Worm (Caenorhabditis elegans) whole organism, L3 larva: ENCODE measurements around the gene C08F1.11.
"Not testable (repeated sequence)": the region's sequence is repeated elsewhere in the genome, so short reads cannot be mapped to it uniquely, and the experiment has no call there.

Experiments used
- ama-1 ChIP-seq: fragments of 150-350 bp; optimal IDR thresholded peaks from 2 replicates; lab custom pipeline; 2018
- ceh-16 ChIP-seq: sonication (generic microtip); optimal IDR thresholded peaks from 2 replicates; lab custom pipeline; 2017; ENCODE audit warnings: missing biosample characterization, missing genetic modification characterization
- ceh-28 ChIP-seq: fragments of 150-350 bp; optimal IDR thresholded peaks from 2 replicates; lab custom pipeline; 2014; ENCODE audit warnings: missing biosample characterization, missing genetic modification reagents, missing genetic modification characterization
- ceh-82 ChIP-seq: fragments of 150-350 bp; optimal IDR thresholded peaks from 2 replicates; lab custom pipeline; 2014; ENCODE audit warnings: missing biosample characterization, missing genetic modification characterization
- egl-27 ChIP-seq: sonication (generic microtip); optimal IDR thresholded peaks from 4 replicates; lab custom pipeline; 2017; ENCODE audit warnings: missing biosample characterization, missing genetic modification reagents, missing genetic modification characterization
- egl-5 ChIP-seq: fragments of 150-350 bp; optimal IDR thresholded peaks from 2 replicates; lab custom pipeline; 2017; ENCODE audit warnings: missing biosample characterization, missing genetic modification reagents, missing genetic modification characterization, inconsistent platforms
- elt-1 ChIP-seq: fragments of 150-350 bp; optimal IDR thresholded peaks from 2 replicates; lab custom pipeline; 2014; ENCODE audit warnings: missing biosample characterization, missing genetic modification characterization
- elt-2 ChIP-seq: sonication (generic microtip); optimal IDR thresholded peaks from 2 replicates; lab custom pipeline; 2016; ENCODE audit warnings: missing genetic modification reagents, mild to moderate bottlenecking, missing genetic modification characterization, missing compliant biosample characterization
- elt-3 ChIP-seq, 3 experiments: fragments of 150-350 bp in 1 of 3; sonication (generic microtip) in 2 of 3; optimal IDR thresholded peaks; 2 replicates in 2 of 3; 4 replicates in 1 of 3; lab custom pipeline; 2014 to 2017; ENCODE audit warnings: missing biosample characterization in 3 of 3, missing genetic modification characterization in 3 of 3
- eor-1 ChIP-seq, 2 experiments: fragments of 150-350 bp; optimal IDR thresholded peaks; 2 replicates each; lab custom pipeline; 2014 to 2018; ENCODE audit warnings: missing biosample characterization in 2 of 2, missing genetic modification characterization in 2 of 2
- fos-1 ChIP-seq: fragments of 150-350 bp; optimal IDR thresholded peaks from 2 replicates; lab custom pipeline; 2014; ENCODE audit warnings: missing biosample characterization, missing genetic modification characterization
- hmg-11 ChIP-seq: sonication (generic microtip); optimal IDR thresholded peaks from 2 replicates; lab custom pipeline; 2016; ENCODE audit warnings: missing genetic modification characterization, missing compliant biosample characterization
- jun-1 ChIP-seq: fragments of 150-350 bp; optimal IDR thresholded peaks from 2 replicates; lab custom pipeline; 2014; ENCODE audit warnings: missing biosample characterization, missing genetic modification reagents, missing genetic modification characterization
- lsy-12 ChIP-seq: sonication (generic microtip); optimal IDR thresholded peaks from 2 replicates; lab custom pipeline; 2016; ENCODE audit warnings: mild to moderate bottlenecking, missing genetic modification characterization, missing compliant biosample characterization
- mdl-1 ChIP-seq: fragments of 150-350 bp; optimal IDR thresholded peaks from 2 replicates; lab custom pipeline; 2014; ENCODE audit warnings: missing biosample characterization, missing genetic modification characterization
- nfya-1 ChIP-seq: sonication (generic microtip); optimal IDR thresholded peaks from 2 replicates; lab custom pipeline; 2017; ENCODE audit warnings: missing genetic modification characterization, mild to moderate bottlenecking, missing compliant biosample characterization, antibody characterized with exemption, moderate library complexity; ENCODE audit not compliant: insufficient read depth
- nhr-12 ChIP-seq: fragments of 150-350 bp; optimal IDR thresholded peaks from 2 replicates; lab custom pipeline; 2014; ENCODE audit warnings: missing biosample characterization, missing genetic modification characterization
- nhr-23 ChIP-seq: fragments of 150-350 bp; optimal IDR thresholded peaks from 2 replicates; lab custom pipeline; 2014; ENCODE audit warnings: missing biosample characterization, missing genetic modification reagents, missing genetic modification characterization
- nhr-237 ChIP-seq: fragments of 150-350 bp; optimal IDR thresholded peaks from 2 replicates; lab custom pipeline; 2014; ENCODE audit warnings: missing biosample characterization, missing genetic modification characterization
- nhr-25 ChIP-seq: sonication (generic microtip); optimal IDR thresholded peaks from 2 replicates; lab custom pipeline; 2017; ENCODE audit warnings: missing biosample characterization, missing genetic modification characterization
- nhr-28 ChIP-seq: fragments of 150-350 bp; optimal IDR thresholded peaks from 2 replicates; lab custom pipeline; 2014; ENCODE audit warnings: missing biosample characterization, missing genetic modification characterization
- nhr-43 ChIP-seq: sonication (generic microtip); optimal IDR thresholded peaks from 2 replicates; lab custom pipeline; 2016; ENCODE audit warnings: mild to moderate bottlenecking, missing genetic modification characterization, missing compliant biosample characterization; ENCODE audit not compliant: poor library complexity, severe bottlenecking
- nhr-67 ChIP-seq: fragments of 150-350 bp; optimal IDR thresholded peaks from 2 replicates; lab custom pipeline; 2014; ENCODE audit warnings: missing biosample characterization, missing genetic modification characterization
- nhr-77 ChIP-seq: fragments of 150-350 bp; optimal IDR thresholded peaks from 2 replicates; lab custom pipeline; 2014; ENCODE audit warnings: missing biosample characterization, missing genetic modification characterization
- pqm-1 ChIP-seq: fragments of 150-350 bp; optimal IDR thresholded peaks from 2 replicates; lab custom pipeline; 2017; ENCODE audit warnings: missing biosample characterization, missing genetic modification characterization, inconsistent platforms
- skn-1 ChIP-seq: fragments of 150-350 bp; optimal IDR thresholded peaks from 2 replicates; lab custom pipeline; 2014; ENCODE audit warnings: missing biosample characterization, missing genetic modification characterization
- snpc-4 ChIP-seq: fragments of 150-350 bp; optimal IDR thresholded peaks from 2 replicates; lab custom pipeline; 2014; ENCODE audit warnings: missing biosample characterization, missing genetic modification characterization
- tbx-2 ChIP-seq: sonication (generic microtip); optimal IDR thresholded peaks from 2 replicates; lab custom pipeline; 2016; ENCODE audit warnings: mild to moderate bottlenecking, missing genetic modification characterization, missing compliant biosample characterization
- unc-62 ChIP-seq: fragments of 150-350 bp; sonication (generic microtip); optimal IDR thresholded peaks from 4 replicates; lab custom pipeline; 2014; ENCODE audit warnings: missing biosample characterization, missing genetic modification reagents, missing genetic modification characterization
- zag-1 ChIP-seq: fragments of 150-350 bp; optimal IDR thresholded peaks from 2 replicates; lab custom pipeline; 2014; ENCODE audit warnings: missing biosample characterization, missing genetic modification characterization
- ztf-11 ChIP-seq: fragments of 150-350 bp; optimal IDR thresholded peaks from 2 replicates; lab custom pipeline; 2014; ENCODE audit warnings: missing biosample characterization, missing genetic modification characterization
- ztf-4 ChIP-seq: fragments of 150-350 bp; optimal IDR thresholded peaks from 2 replicates; lab custom pipeline; 2014; ENCODE audit warnings: missing biosample characterization, missing genetic modification characterization

C08F1.11 gene

ce11 chrII:1784799-1785198 lies at the start of gene C08F1.11:
C08F1.11 (minus strand) TSS chrII:1784899.
- TF ChIP-seq nhr-25 (tag; lab: Kevin White, UChicago): no peak
- no peak for TF ChIP-seq elt-3 (tag; optimal IDR thresholded peaks at IDR 0.05; lab: Kevin White, UChicago)
- TF ChIP-seq ztf-4 (tag; lab: Kevin White, UChicago): no peak
- no peak for TF ChIP-seq mdl-1 (tag; lab: Kevin White, UChicago)
- TF ChIP-seq ceh-82 (tag; lab: Kevin White, UChicago): no peak
- TF ChIP-seq tbx-2 (tag; lab: Kevin White, UChicago): no peak
- no peak for TF ChIP-seq skn-1 (tag; lab: Kevin White, UChicago)
- no peak for TF ChIP-seq lsy-12 (tag; lab: Kevin White, UChicago)
- no peak for TF ChIP-seq ceh-16 (tag; lab: Kevin White, UChicago)
- TF ChIP-seq hmg-11 (tag; lab: Kevin White, UChicago): no peak
- TF ChIP-seq ceh-28 (tag; lab: Kevin White, UChicago): no peak
- TF ChIP-seq unc-62 (GFP tag; lab: Kevin White, UChicago): no peak
- TF ChIP-seq jun-1 (tag; lab: Kevin White, UChicago): no peak
- no peak for TF ChIP-seq egl-27 (tag; lab: Kevin White, UChicago)
- TF ChIP-seq nhr-43 (tag; lab: Kevin White, UChicago): no peak
- TF ChIP-seq nhr-77 (tag; lab: Kevin White, UChicago): no peak

ce11 chrII:1831883-1832388 lies 47.2 kb upstream of the C08F1.11 start, which contains the start of gene math-39:
math-39 (plus strand) TSS chrII:1832338.
- TF ChIP-seq elt-1: no peak
- peak; percentile 51 for TF ChIP-seq elt-2 (tag; lab: Kevin White, UChicago)

- TF ChIP-seq elt-1 (no peak), nhr-67 (tag; lab: Kevin White, UChicago) (no peak), zag-1 (tag; lab: Kevin White, UChicago) (no peak), pqm-1 (tag; lab: Kevin White, UChicago) (peak; percentile 41), jun-1 (tag; lab: Kevin White, UChicago) (no peak), elt-2 (tag; lab: Kevin White, UChicago) (peak; percentile 62), ceh-16 (tag; lab: Kevin White, UChicago) (no peak), skn-1 (tag; lab: Kevin White, UChicago) (no peak), nhr-28 (tag; lab: Kevin White, UChicago) (no peak), egl-5 (no peak), nhr-23 (tag; lab: Kevin White, UChicago) (no peak)
Measured at ce11 chrII:1830182-1830682, 45.5 kb upstream of the C08F1.11 start, which contains the start of gene math-40. math-40 (plus strand) TSS chrII:1830632.

ce11 chrII:1824329-1824728 lies 39.6 kb upstream of the C08F1.11 start, which contains the start of gene math-41:
math-41 (plus strand) TSS chrII:1824629.
- not testable (repeated sequence) for TF ChIP-seq nfya-1, snpc-4, ztf-11 (tag; lab: Kevin White, UChicago)

- peak; percentile 57 for TF ChIP-seq elt-2 (tag; lab: Kevin White, UChicago)
Measured at ce11 chrII:1823597-1823996, 38.9 kb upstream of the C08F1.11 start.

ce11 chrII:1820774-1821173 lies 36.1 kb upstream of the C08F1.11 start, which contains the start of gene fbxa-3:
fbxa-3 (minus strand) TSS chrII:1820874.
- no peak for TF ChIP-seq ztf-11 (tag; lab: Kevin White, UChicago)
- TF ChIP-seq nhr-12: no peak
- TF ChIP-seq tbx-2 (tag; lab: Kevin White, UChicago): no peak
- TF ChIP-seq nhr-237 (tag; lab: Kevin White, UChicago): no peak
- no peak for TF ChIP-seq fos-1 (tag; lab: Kevin White, UChicago)
- TF ChIP-seq elt-2 (tag; lab: Kevin White, UChicago): no peak
- no peak for TF ChIP-seq eor-1 (tag; optimal IDR thresholded peaks at IDR 0.05; lab: Kevin White, UChicago)
- TF ChIP-seq ama-1 (lab: Kevin White, UChicago): no peak
- TF ChIP-seq nhr-23 (tag; lab: Kevin White, UChicago): no peak
- no peak for TF ChIP-seq nhr-28 (tag; lab: Kevin White, UChicago)
- TF ChIP-seq pqm-1 (tag; lab: Kevin White, UChicago): no peak
